Worm (Caenorhabditis elegans) whole organism, L4 larva: ENCODE measurements around the gene srh-20.

Source experiments
- ama-1 ChIP-seq: fragments of 150-350 bp; optimal IDR thresholded peaks from 2 replicates; lab custom pipeline; 2014; ENCODE audit warnings: inconsistent platforms, mixed read lengths
- ctbp-1 ChIP-seq: fragments of 200-800 bp; sonication (Bioruptor generic); IDR thresholded peaks from 2 replicates; pipeline ENCODE4 v1.3.6; 2022; ENCODE audit warnings: missing genetic modification reagents, missing genetic modification characterization, missing compliant biosample characterization
- lin-39 ChIP-seq: fragments of 150-350 bp; optimal IDR thresholded peaks from 2 replicates; lab custom pipeline; 2014; ENCODE audit warnings: missing biosample characterization, missing genetic modification reagents, missing genetic modification characterization
- nhr-77 ChIP-seq: fragments of 150-350 bp; optimal IDR thresholded peaks from 2 replicates; lab custom pipeline; 2014; ENCODE audit warnings: missing biosample characterization, missing genetic modification characterization
- tag-97 ChIP-seq: fragments of 200-800 bp; sonication (Bioruptor generic); IDR thresholded peaks from 2 replicates; pipeline ENCODE4 v1.3.6; 2022; ENCODE audit warnings: missing genetic modification characterization, missing compliant biosample characterization
- unc-130 ChIP-seq: sonication (generic microtip); optimal IDR thresholded peaks from 2 replicates; lab custom pipeline; 2016; ENCODE audit warnings: missing genetic modification reagents, missing genetic modification characterization, missing compliant biosample characterization
- vab-7 ChIP-seq: fragments of 200-800 bp; sonication (Bioruptor generic); IDR thresholded peaks from 2 replicates; pipeline ENCODE4 v1.3.6; 2022; ENCODE audit warnings: missing genetic modification reagents, missing genetic modification characterization, missing compliant biosample characterization

DNA sequence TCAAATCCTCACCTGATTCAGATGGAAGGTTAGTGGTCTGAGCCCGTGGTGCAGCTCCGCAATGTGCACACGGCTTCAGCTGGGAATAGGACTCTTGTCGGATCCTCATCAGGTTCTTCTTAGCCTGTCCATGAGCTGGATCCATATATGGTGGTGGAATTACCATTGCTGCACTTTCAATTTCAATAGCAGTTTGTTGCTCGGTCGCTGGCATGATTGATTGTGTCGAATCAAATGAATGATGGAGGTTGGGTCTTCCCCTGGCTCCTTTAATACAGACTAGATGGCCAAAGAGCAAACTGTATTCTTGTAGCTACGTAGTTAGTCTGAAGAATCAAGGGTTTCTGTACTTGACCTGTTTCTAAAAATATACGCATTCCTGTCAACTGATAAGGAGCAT lies 8.1 kb downstream of the srh-20 start, which contains the start of gene C02E7.10:
- TF ChIP-seq nhr-77 (tag; lab: Kevin White, UChicago) (no peak), ama-1 (lab: Kevin White, UChicago) (no peak), tag-97 (GFP tag; lab: Robert Waterston, UW) (no peak), ctbp-1 (GFP tag; lab: Robert Waterston, UW) (no peak), vab-7 (GFP tag; lab: Robert Waterston, UW) (no peak), lin-39 (no peak), unc-130 (no peak)
